Fruit fly (Drosophila melanogaster) S2 (cell line): ENCODE measurements around the gene CG7903.

Source experiments
- CG8478 ChIP-seq: fragments of >200 bp; optimal IDR thresholded peaks from 2 replicates; lab custom pipeline; 2018
- CTCF ChIP-seq, 2 experiments: fragments of >200 bp; optimal IDR thresholded peaks; 2 replicates each; lab custom pipeline; 2018

dm6 chr3R:30043139-30043744 is 48.2 kb upstream of the CG7903 start, which contains the start of gene Sry-delta:
- peak; percentile 10 to 34 for TF ChIP-seq CTCF (optimal IDR thresholded peaks at IDR 0.05; lab: Kevin White, UChicago)
- TF ChIP-seq CG8478 (lab: Kevin White, UChicago), result no peak
